Fruit fly (Drosophila melanogaster): ENCODE measurements around the gene be.

be gene

DNA sequence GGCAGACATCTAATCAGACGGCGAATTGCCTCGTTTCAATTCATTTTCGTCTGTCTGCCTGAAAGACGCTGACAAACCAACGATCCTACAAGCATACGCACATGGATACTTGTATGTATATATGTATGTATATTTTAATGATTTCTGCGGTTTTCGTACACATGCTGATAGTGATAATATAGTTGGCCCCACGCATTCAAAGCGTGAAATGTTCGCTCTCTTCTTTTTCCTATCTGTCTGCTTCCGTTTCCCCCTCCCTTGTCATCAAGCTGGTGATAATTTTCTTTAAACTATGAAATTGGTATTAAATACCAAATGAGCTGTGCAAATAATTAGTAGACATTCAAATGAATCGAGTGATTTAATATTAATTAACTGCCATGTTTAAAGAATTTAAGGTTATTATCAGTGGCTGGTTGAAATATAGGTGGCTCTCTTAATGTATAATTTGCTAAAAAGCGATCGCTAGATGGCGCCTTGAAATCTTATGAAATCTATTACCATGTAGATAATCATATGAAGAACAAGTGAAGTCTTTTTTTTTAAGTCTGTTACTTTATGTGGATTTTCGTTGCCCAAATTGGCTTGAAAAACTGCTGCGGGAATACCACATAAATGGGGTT, 56.7 kb downstream of the be start, which contains the start of gene CG33177:
TSS of gene CG33177 (plus strand) at position 588 of the 623 bp plus-strand sequence.
- TF ChIP-seq CG8478 (optimal IDR thresholded peaks at IDR 0.05), result no peak
- peak; percentile 76 to 87 for TF ChIP-seq CTCF (optimal IDR thresholded peaks at IDR 0.05)

DNA sequence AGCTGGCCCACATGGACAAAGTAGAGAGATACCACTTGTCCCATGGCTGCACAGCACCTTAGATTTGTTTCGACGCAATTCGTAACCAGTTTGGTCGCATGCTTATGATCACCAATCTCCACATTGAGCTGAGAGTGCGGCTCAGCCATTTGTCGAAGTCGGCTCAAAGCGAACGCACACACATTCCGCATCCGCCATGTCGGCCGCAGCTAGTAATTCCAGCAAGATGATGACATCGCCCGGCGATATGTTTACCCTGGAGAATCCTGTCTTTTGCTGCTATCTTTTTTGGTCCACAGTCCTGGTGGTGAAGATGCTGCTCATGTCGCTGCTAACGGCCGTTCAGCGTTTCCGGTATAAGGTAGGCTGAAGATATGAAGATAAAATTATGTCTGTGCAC, 58.4 kb downstream of the be start, which contains the start of gene CG33178:
TSS of gene CG33178 (plus strand) at position 147 of the 400 bp plus-strand sequence.
- TF ChIP-seq CG8478 (optimal IDR thresholded peaks at IDR 0.05), result no peak
- TF ChIP-seq CTCF (optimal IDR thresholded peaks at IDR 0.05), result no peak

DNA sequence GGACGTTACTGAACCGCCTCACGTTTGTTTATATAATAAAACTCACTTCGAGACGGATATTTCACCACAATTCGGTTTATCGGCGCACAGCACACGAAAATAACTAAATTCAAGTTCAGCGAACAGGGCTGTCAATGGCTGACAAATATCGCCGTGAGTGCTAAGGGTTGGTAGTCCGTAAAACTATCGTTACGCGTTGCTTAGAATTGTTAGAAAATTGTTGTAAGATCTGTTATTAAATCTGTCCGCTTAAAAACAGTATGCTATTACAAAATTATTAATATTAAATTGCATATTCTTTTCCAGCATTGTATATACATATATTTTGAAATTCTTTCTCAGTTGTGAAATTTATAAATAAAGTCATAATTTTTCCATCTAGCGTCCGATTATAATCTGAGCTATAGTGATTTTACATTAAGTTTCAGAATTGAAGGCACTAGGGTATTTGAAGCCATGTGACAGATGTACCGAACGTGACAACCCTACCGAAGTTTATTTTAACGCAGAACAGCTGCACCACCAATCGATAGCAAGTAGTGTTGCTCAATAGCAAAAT, 60.4 kb downstream of the be start, which contains the start of gene Cox17:
TSS of gene Cox17 (minus strand) at position 120 of the 559 bp plus-strand sequence.
- TF ChIP-seq CG8478 (optimal IDR thresholded peaks at IDR 0.05) (no peak), CTCF (optimal IDR thresholded peaks at IDR 0.05) (no peak)

DNA sequence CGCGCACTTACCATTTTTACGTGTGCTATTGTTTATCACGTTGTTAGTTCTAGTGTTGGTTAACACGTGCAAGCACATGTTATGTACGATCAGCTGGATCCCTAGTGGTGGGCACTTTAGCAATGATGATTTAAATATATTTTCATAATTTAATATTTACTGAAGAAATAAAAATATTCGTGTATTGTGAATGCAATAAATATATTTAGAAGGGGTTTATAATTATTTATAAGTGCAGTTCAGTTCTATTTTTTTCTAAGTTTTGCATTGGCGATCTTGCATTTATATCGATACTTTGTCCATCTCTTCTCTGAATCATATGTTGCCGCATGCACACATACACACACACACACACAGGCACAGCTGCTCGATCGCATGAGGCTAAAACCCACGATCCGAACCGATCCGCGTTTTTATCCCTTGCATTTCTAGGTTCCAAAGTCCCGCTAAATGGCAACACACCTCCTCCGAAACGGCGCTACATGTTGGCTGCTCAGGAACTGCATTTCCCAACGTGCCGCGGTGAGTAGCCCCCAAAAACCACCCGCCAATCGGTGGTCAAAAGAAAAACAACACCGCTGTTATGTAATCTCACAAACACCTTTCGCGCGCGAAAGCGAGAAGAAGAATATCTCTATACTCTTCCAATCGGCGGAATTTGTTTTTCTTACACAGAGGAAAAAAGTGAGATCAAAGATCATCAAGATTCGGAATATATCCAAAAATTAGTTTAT, 61.7 kb downstream of the be start, which contains the start of the genes CG15027 and Dbct:
TSS of gene CG15027 (minus strand) at position 51 of the 734 bp plus-strand sequence.
TSS of gene Dbct (plus strand) at position 349 of the 734 bp plus-strand sequence.
- TF ChIP-seq CTCF (optimal IDR thresholded peaks at IDR 0.05) (no peak), CG8478 (optimal IDR thresholded peaks at IDR 0.05) (no peak)

DNA sequence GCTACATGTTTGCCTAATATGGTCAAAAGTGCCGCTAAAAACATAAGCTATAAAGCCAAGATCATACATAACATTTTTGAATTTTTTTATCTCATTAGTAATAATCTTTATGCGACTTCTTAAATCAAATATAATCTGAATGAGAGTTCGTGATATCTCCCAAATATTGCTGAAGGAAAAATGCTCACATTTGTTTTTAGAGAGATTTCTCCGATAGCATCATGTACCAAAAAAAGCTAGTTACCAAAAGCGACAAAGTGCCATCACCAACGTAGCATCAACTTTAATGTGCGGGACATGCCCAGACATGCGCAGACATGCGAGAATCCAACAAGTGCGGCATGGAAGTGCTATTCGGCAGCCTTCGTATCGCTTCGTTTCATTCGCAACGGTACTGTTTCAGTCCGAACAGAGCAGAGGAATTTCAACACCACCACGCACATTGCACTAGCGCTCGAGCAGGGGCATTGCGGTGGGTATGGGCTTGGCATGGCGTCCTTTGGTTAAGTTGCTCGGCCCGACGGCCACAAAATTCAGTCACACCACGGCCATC, 65.0 kb downstream of the be start, which contains the start of gene Rab3-GEF:
TSS of gene Rab3-GEF (plus strand) at position 537 of the 553 bp plus-strand sequence.
- TF ChIP-seq CG8478 (optimal IDR thresholded peaks at IDR 0.05), result no peak
- no peak for TF ChIP-seq CTCF (optimal IDR thresholded peaks at IDR 0.05)

DNA sequence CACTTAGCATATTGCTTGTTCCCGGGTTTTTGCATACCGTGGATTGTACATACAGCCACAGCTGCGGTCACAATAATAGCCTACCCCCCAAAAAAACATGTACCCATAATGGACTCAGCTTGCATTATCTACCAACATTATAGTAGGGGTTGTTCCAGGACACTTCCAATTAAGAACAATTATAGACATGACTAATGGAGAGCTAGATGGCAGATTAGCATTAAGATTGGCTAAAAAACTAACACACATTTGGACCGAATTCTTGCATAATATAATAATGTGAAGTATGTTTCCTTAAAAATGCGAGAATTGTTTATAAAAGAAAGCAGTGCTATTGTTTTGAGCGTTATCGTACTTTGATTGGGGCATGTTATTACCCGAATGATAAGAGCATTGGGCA, 66.1 kb downstream of the be start:
- TF ChIP-seq CG8478 (optimal IDR thresholded peaks at IDR 0.05), result no peak
- no peak for TF ChIP-seq CTCF (optimal IDR thresholded peaks at IDR 0.05)

DNA sequence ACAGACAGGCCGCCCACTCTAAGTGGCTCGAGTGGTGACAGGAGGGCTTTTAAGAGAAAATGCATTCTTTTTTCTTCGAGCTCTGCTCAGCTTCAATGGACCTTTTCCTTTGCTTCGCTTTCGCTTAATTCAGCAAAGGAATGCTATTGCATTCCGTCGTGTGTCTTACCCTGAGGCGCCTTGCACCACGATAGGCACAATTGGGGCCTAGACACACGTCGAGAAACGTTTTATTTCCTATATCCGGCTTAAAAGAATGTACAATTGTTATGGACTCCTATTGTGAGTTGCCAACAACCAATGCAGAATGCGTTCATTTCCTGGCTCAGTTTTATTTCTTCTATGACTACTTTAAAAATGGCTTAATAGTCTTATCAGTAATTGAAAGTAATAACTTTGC, 66.9 kb downstream of the be start:
- TF ChIP-seq CTCF (optimal IDR thresholded peaks at IDR 0.05) (no peak), CG8478 (optimal IDR thresholded peaks at IDR 0.05) (no peak)
